Fruit fly (Drosophila melanogaster) whole organism, embryonic: Measurements from ENCODE around the gene nudE.
A peak's percentile ranks its signal among the peaks of the same experiment; 100 is the strongest.

ENCODE experiments used
- ATbp ChIP-seq: fragments of 200-800 bp; sonication (Bioruptor generic); optimal IDR thresholded peaks from 2 replicates; lab custom pipeline; 2017; ENCODE audit warnings: missing biosample characterization, mild to moderate bottlenecking, missing genetic modification characterization, missing genetic modification reagents
- Adf1 ChIP-seq: fragments of 200-800 bp; sonication (Bioruptor generic); IDR thresholded peaks from 2 replicates; pipeline ENCODE4 v1.3.6; 2022; ENCODE audit warnings: missing biosample characterization, missing genetic modification characterization
- BEAF-32 ChIP-seq: fragments of 200-800 bp; sonication (Bioruptor generic); optimal IDR thresholded peaks from 3 replicates; lab custom pipeline; 2017; ENCODE audit warnings: missing biosample characterization, missing genetic modification characterization, mild to moderate bottlenecking, moderate library complexity, missing genetic modification reagents
- CG10274 ChIP-seq: fragments of 200-800 bp; sonication (Bioruptor generic); optimal IDR thresholded peaks from 3 replicates; lab custom pipeline; 2017; ENCODE audit warnings: missing biosample characterization, mild to moderate bottlenecking, missing genetic modification characterization
- CG10959 ChIP-seq: fragments of 200-800 bp; sonication (Bioruptor generic); IDR thresholded peaks from 2 replicates; pipeline ENCODE4 v1.3.6; 2022; ENCODE audit warnings: missing biosample characterization, missing genetic modification characterization
- CG11723 ChIP-seq: fragments of 200-800 bp; sonication (Bioruptor generic); optimal IDR thresholded peaks from 2 replicates; lab custom pipeline; 2017; ENCODE audit warnings: missing biosample characterization, mild to moderate bottlenecking, missing genetic modification characterization
- CG13296 ChIP-seq: fragments of 200-800 bp; sonication (Bioruptor generic); optimal IDR thresholded peaks from 3 replicates; lab custom pipeline; 2018; ENCODE audit warnings: missing biosample characterization, mild to moderate bottlenecking, missing genetic modification characterization
- CG13624 ChIP-seq: fragments of 200-800 bp; sonication (Bioruptor generic); optimal IDR thresholded peaks from 2 replicates; lab custom pipeline; 2016; ENCODE audit warnings: missing biosample characterization, missing genetic modification characterization
- CG14050 ChIP-seq: fragments of 200-800 bp; sonication (Bioruptor generic); IDR thresholded peaks from 3 replicates; pipeline ENCODE4 v1.3.6; 2022; ENCODE audit warnings: missing biosample characterization, missing genetic modification characterization
- CG1647 ChIP-seq: fragments of 200-800 bp; sonication (Bioruptor generic); optimal IDR thresholded peaks from 3 replicates; lab custom pipeline; 2016; ENCODE audit warnings: missing biosample characterization, missing genetic modification characterization
- CG17829 ChIP-seq: fragments of 200-800 bp; optimal IDR thresholded peaks from 2 replicates; lab custom pipeline; 2019; ENCODE audit warnings: missing biosample characterization, mild to moderate bottlenecking, missing genetic modification characterization, moderate library complexity
- CG18011 ChIP-seq: fragments of 200-800 bp; sonication (Bioruptor generic); optimal IDR thresholded peaks from 2 replicates; lab custom pipeline; 2017; ENCODE audit warnings: missing biosample characterization, missing genetic modification characterization, mild to moderate bottlenecking, moderate library complexity, missing genotype
- CG2120 ChIP-seq: fragments of 200-800 bp; sonication (Bioruptor generic); optimal IDR thresholded peaks from 3 replicates; lab custom pipeline; 2016; ENCODE audit warnings: missing biosample characterization, missing genetic modification characterization
- CG42726 ChIP-seq: fragments of 200-800 bp; sonication (Bioruptor generic); IDR thresholded peaks from 2 replicates; pipeline ENCODE4 v1.3.6; 2022; ENCODE audit warnings: missing biosample characterization, missing genetic modification characterization; ENCODE audit not compliant: partially characterized antibody
- CG4820 ChIP-seq: fragments of 200-800 bp; sonication (Bioruptor generic); optimal IDR thresholded peaks from 3 replicates; lab custom pipeline; 2016; ENCODE audit warnings: missing biosample characterization, missing genetic modification characterization
- CG6683 ChIP-seq: fragments of 200-800 bp; sonication (Bioruptor generic); optimal IDR thresholded peaks from 2 replicates; lab custom pipeline; 2017; ENCODE audit warnings: missing biosample characterization, mild to moderate bottlenecking, missing genetic modification characterization, missing genetic modification reagents
- CG6689 ChIP-seq: fragments of 200-800 bp; sonication (Bioruptor generic); IDR thresholded peaks from 2 replicates; pipeline ENCODE4 v1.3.6; 2022; ENCODE audit warnings: missing biosample characterization, missing genetic modification characterization
- CG7271 ChIP-seq: fragments of 200-800 bp; sonication (Bioruptor generic); optimal IDR thresholded peaks from 2 replicates; lab custom pipeline; 2018; ENCODE audit warnings: missing biosample characterization, mild to moderate bottlenecking, missing genetic modification characterization, moderate library complexity
- CG7372 ChIP-seq: fragments of 200-800 bp; sonication (Bioruptor generic); IDR thresholded peaks from 2 replicates; pipeline ENCODE4 v1.3.6; 2022; ENCODE audit warnings: missing biosample characterization, missing genetic modification characterization
- CG9215 ChIP-seq: fragments of 200-800 bp; sonication (Bioruptor generic); IDR thresholded peaks from 2 replicates; pipeline ENCODE4 v1.3.6; 2022; ENCODE audit warnings: missing biosample characterization, missing genetic modification characterization
- CG9797 ChIP-seq: fragments of 200-800 bp; sonication (Bioruptor generic); optimal IDR thresholded peaks from 3 replicates; lab custom pipeline; 2018; ENCODE audit warnings: missing biosample characterization, mild to moderate bottlenecking, missing genetic modification characterization
- Chrac-16 ChIP-seq: fragments of 200-800 bp; sonication (Bioruptor generic); optimal IDR thresholded peaks from 3 replicates; lab custom pipeline; 2016; ENCODE audit warnings: missing biosample characterization, missing genetic modification characterization
- Dbx ChIP-seq: fragments of 200-800 bp; sonication (Bioruptor generic); IDR thresholded peaks from 3 replicates; pipeline ENCODE4 v1.3.6; 2022; ENCODE audit warnings: missing biosample characterization, missing genetic modification characterization
- Dll ChIP-seq: fragments of 200-800 bp; sonication (Bioruptor generic); IDR thresholded peaks from 4 replicates; pipeline ENCODE4 v1.3.6; 2022; ENCODE audit warnings: missing biosample characterization, missing genetic modification characterization; ENCODE audit not compliant: partially characterized antibody
- ERR ChIP-seq: fragments of 200-800 bp; sonication (Bioruptor generic); optimal IDR thresholded peaks from 2 replicates; lab custom pipeline; 2016; ENCODE audit warnings: missing biosample characterization, missing genetic modification characterization
- Hmr ChIP-seq: fragments of 200-800 bp; sonication (Bioruptor generic); optimal IDR thresholded peaks from 3 replicates; lab custom pipeline; 2017; ENCODE audit warnings: mild to moderate bottlenecking, missing biosample characterization, missing genetic modification reagents, missing genetic modification characterization
- Mad ChIP-seq: fragments of 200-800 bp; sonication (Bioruptor generic); optimal IDR thresholded peaks from 2 replicates; lab custom pipeline; 2016; ENCODE audit warnings: missing biosample characterization, missing genetic modification characterization
- NFAT ChIP-seq: fragments of 200-800 bp; sonication (Bioruptor generic); IDR thresholded peaks from 2 replicates; pipeline ENCODE4 v1.3.6; 2022; ENCODE audit warnings: missing biosample characterization, missing genetic modification characterization
- NfI ChIP-seq: fragments of 200-800 bp; sonication (Bioruptor generic); optimal IDR thresholded peaks from 3 replicates; lab custom pipeline; 2018; ENCODE audit warnings: missing biosample characterization, mild to moderate bottlenecking, missing genetic modification characterization, moderate library complexity
- Rx ChIP-seq: fragments of 200-800 bp; sonication (Bioruptor generic); IDR thresholded peaks from 2 replicates; pipeline ENCODE4 v1.3.6; 2022; ENCODE audit warnings: missing biosample characterization, missing genetic modification characterization
- aop ChIP-seq: fragments of 200-800 bp; sonication (Bioruptor generic); IDR thresholded peaks from 2 replicates; pipeline ENCODE4 v1.3.6; 2022; ENCODE audit warnings: missing biosample characterization, missing genetic modification characterization
- bowl ChIP-seq: fragments of 200-800 bp; sonication (Bioruptor generic); IDR thresholded peaks from 2 replicates; pipeline ENCODE4 v1.3.6; 2022; ENCODE audit warnings: missing biosample characterization, missing genetic modification characterization
- cad ChIP-seq: fragments of >200 bp; optimal IDR thresholded peaks from 2 replicates; lab custom pipeline; 2017; ENCODE audit warnings: missing biosample characterization, missing genetic modification characterization
- chn ChIP-seq: fragments of 200-800 bp; sonication (Bioruptor generic); optimal IDR thresholded peaks from 2 replicates; lab custom pipeline; 2016; ENCODE audit warnings: missing biosample characterization, missing genetic modification characterization
- dati ChIP-seq: fragments of 200-800 bp; sonication (Bioruptor generic); IDR thresholded peaks from 2 replicates; pipeline ENCODE4 v1.3.6; 2022; ENCODE audit warnings: missing biosample characterization, missing genetic modification characterization
- dmrt99B ChIP-seq: fragments of 200-800 bp; sonication (Bioruptor generic); optimal IDR thresholded peaks from 2 replicates; lab custom pipeline; 2018; ENCODE audit warnings: missing biosample characterization, mild to moderate bottlenecking, missing genetic modification characterization, moderate library complexity
- dysf ChIP-seq: fragments of 200-800 bp; sonication (Bioruptor generic); IDR thresholded peaks from 3 replicates; pipeline ENCODE4 v1.3.6; 2022; ENCODE audit warnings: missing biosample characterization, missing genetic modification characterization
- fd102C ChIP-seq: fragments of 200-800 bp; sonication (Bioruptor generic); optimal IDR thresholded peaks from 2 replicates; lab custom pipeline; 2018; ENCODE audit warnings: missing biosample characterization, mild to moderate bottlenecking, missing genetic modification characterization, moderate library complexity
- grau ChIP-seq: fragments of 200-800 bp; optimal IDR thresholded peaks from 3 replicates; lab custom pipeline; 2019; ENCODE audit warnings: missing biosample characterization, mild to moderate bottlenecking, missing genetic modification characterization, moderate library complexity
- insv ChIP-seq, 2 experiments: fragments of 200-800 bp; sonication (Bioruptor generic); optimal IDR thresholded peaks; 3 replicates each; lab custom pipeline; 2016 to 2018; ENCODE audit warnings: missing biosample characterization in 2 of 2, missing genetic modification characterization in 2 of 2
- maf-S ChIP-seq: fragments of 200-800 bp; sonication (Bioruptor generic); optimal IDR thresholded peaks from 2 replicates; lab custom pipeline; 2016; ENCODE audit warnings: missing biosample characterization, missing genetic modification characterization
- pb ChIP-seq: fragments of 200-800 bp; sonication (Bioruptor generic); optimal IDR thresholded peaks from 3 replicates; lab custom pipeline; 2016; ENCODE audit warnings: missing biosample characterization, missing genetic modification characterization
- pho ChIP-seq: fragments of 200-800 bp; sonication (Bioruptor generic); optimal IDR thresholded peaks from 2 replicates; lab custom pipeline; 2016; ENCODE audit warnings: missing biosample characterization, missing genetic modification characterization
- pnt ChIP-seq: fragments of 200-800 bp; sonication (Bioruptor generic); optimal IDR thresholded peaks from 3 replicates; lab custom pipeline; 2016; ENCODE audit warnings: missing biosample characterization, missing genetic modification characterization
- ro ChIP-seq: fragments of 200-800 bp; sonication (Bioruptor generic); IDR thresholded peaks from 2 replicates; pipeline ENCODE4 v1.3.6; 2022; ENCODE audit warnings: missing biosample characterization, missing genetic modification characterization
- seq ChIP-seq: fragments of 200-800 bp; sonication (Bioruptor generic); IDR thresholded peaks from 2 replicates; pipeline ENCODE4 v1.3.6; 2022; ENCODE audit warnings: missing biosample characterization, missing genetic modification characterization
- ssp ChIP-seq: fragments of 200-800 bp; sonication (Bioruptor generic); IDR thresholded peaks from 2 replicates; pipeline ENCODE4 v1.3.6; 2022; ENCODE audit warnings: missing biosample characterization, missing genetic modification characterization
- stc ChIP-seq: fragments of 200-800 bp; sonication (Bioruptor generic); IDR thresholded peaks from 2 replicates; pipeline ENCODE4 v1.3.6; 2022; ENCODE audit warnings: missing biosample characterization, missing genetic modification characterization
- tio ChIP-seq: fragments of 200-800 bp; sonication (Bioruptor generic); optimal IDR thresholded peaks from 2 replicates; lab custom pipeline; 2017; ENCODE audit warnings: missing biosample characterization, missing genetic modification characterization, inconsistent platforms
- usp ChIP-seq: fragments of >200 bp; optimal IDR thresholded peaks from 2 replicates; lab custom pipeline; 2017; ENCODE audit warnings: missing biosample characterization, missing genetic modification characterization
- yki ChIP-seq: fragments of >200 bp; optimal IDR thresholded peaks from 3 replicates; lab custom pipeline; 2018
- z ChIP-seq: fragments of 200-800 bp; sonication (Bioruptor generic); IDR thresholded peaks from 3 replicates; pipeline ENCODE4 v1.3.6; 2022; ENCODE audit warnings: missing biosample characterization, missing genetic modification characterization
- zf30C ChIP-seq: fragments of 200-800 bp; sonication (Bioruptor generic); optimal IDR thresholded peaks from 3 replicates; lab custom pipeline; 2018; ENCODE audit warnings: missing biosample characterization, mild to moderate bottlenecking, missing genetic modification characterization
- zfh2 ChIP-seq: fragments of 200-800 bp; sonication (Bioruptor generic); optimal IDR thresholded peaks from 2 replicates; lab custom pipeline; 2016; ENCODE audit warnings: missing biosample characterization, missing genetic modification characterization

The nudE gene

DNA sequence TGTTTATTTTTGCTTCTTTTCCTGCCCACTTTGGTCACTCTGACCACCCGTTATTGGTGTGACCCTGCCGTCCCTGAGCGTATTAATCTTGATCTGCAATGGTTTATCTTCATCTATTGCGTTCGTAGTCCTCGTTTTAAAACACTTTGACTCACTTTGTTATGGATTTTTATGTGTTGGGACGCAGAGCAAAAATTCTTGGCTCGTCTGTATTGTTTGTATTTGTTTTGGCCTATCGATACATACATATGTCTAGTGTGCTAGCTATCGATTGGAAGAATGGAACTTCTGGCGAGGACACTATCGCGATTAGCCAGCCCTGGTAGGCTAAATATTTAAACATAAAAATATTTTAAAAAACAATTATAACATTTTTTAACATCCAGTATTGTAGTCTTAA, 39.4 kb upstream of the nudE start, which contains the start of gene CG10809 (continued):
- TF ChIP-seq Adf1 (GFP tag; lab: Robert Waterston, UW) (no peak), CG6683 (GFP tag; lab: Kevin White, UChicago) (no peak), zf30C (GFP tag; lab: Kevin White, UChicago) (no peak), Rx (GFP tag; lab: Robert Waterston, UW) (no peak), CG4820 (GFP tag; lab: Kevin White, UChicago) (peak; percentile 19), pb (GFP tag; lab: Kevin White, UChicago) (no peak), zfh2 (GFP tag; lab: Kevin White, UChicago) (peak; percentile 44), ro (GFP tag; lab: Robert Waterston, UW) (no peak), CG6689 (GFP tag; lab: Robert Waterston, UW) (no peak), z (no peak), BEAF-32 (GFP tag; lab: Kevin White, UChicago) (peak; percentile 95), ssp (no peak), aop (GFP tag; lab: Robert Waterston, UW) (no peak), CG18011 (GFP tag; lab: Kevin White, UChicago) (no peak), cad (no peak), fd102C (GFP tag; lab: Kevin White, UChicago) (peak; percentile 5), CG13624 (GFP tag; lab: Kevin White, UChicago) (no peak), Dll (GFP tag; lab: Robert Waterston, UW) (peak; percentile 92), CG10959 (no peak), CG14050 (no peak), CG13296 (peak; percentile 39), CG10274 (no peak), pnt (GFP tag; lab: Kevin White, UChicago) (no peak), dysf (no peak), maf-S (GFP tag; lab: Kevin White, UChicago) (no peak), tio (GFP tag; lab: Kevin White, UChicago) (no peak), insv (GFP tag; optimal IDR thresholded peaks at IDR 0.05; lab: Kevin White, UChicago) (no peak), Hmr (no peak), CG9797 (GFP tag; lab: Kevin White, UChicago) (peak; percentile 88), CG42726 (GFP tag; lab: Robert Waterston, UW) (peak; percentile 78), pho (GFP tag; lab: Kevin White, UChicago) (peak; percentile 20), chn (GFP tag; lab: Kevin White, UChicago) (no peak), yki (lab: Kevin White, UChicago) (no peak), CG17829 (tag; lab: Kevin White, UChicago) (peak; percentile 42), CG7271 (tag; lab: Kevin White, UChicago) (peak; percentile 10), CG2120 (GFP tag; lab: Kevin White, UChicago) (peak; percentile 55), Dbx (GFP tag; lab: Robert Waterston, UW) (peak; percentile 28; the same call in 1 of the 3 replicates), Chrac-16 (GFP tag; lab: Kevin White, UChicago) (peak; percentile 21), NFAT (GFP tag; lab: Robert Waterston, UW) (no peak), CG11723 (GFP tag; lab: Kevin White, UChicago) (no peak), grau (tag; lab: Kevin White, UChicago) (peak; percentile 43), seq (GFP tag; lab: Robert Waterston, UW) (no peak), dati (no peak), CG7372 (GFP tag; lab: Robert Waterston, UW) (no peak), NfI (GFP tag; lab: Kevin White, UChicago) (no peak), ATbp (GFP tag; lab: Kevin White, UChicago) (no peak), stc (GFP tag; lab: Robert Waterston, UW) (no peak), dmrt99B (tag; lab: Kevin White, UChicago) (no peak), Mad (GFP tag; lab: Kevin White, UChicago) (no peak), bowl (GFP tag; lab: Robert Waterston, UW) (no peak), usp (no peak), ERR (GFP tag; lab: Kevin White, UChicago) (no peak), CG1647 (GFP tag; lab: Kevin White, UChicago) (no peak), CG9215 (GFP tag; lab: Robert Waterston, UW) (no peak)
